Worm (Caenorhabditis elegans) whole organism, mixed stage, embryonic: ENCODE measurements around the gene nhr-147.

ENCODE experiments used
- M03D4.4 ChIP-seq: sonication (generic microtip); optimal IDR thresholded peaks from 2 replicates; lab custom pipeline; 2017; ENCODE audit warnings: mild to moderate bottlenecking, missing genetic modification characterization, missing compliant biosample characterization
- bed-3 ChIP-seq: fragments of 200-800 bp; sonication (Bioruptor generic); optimal IDR thresholded peaks from 3 replicates; lab custom pipeline; 2018; ENCODE audit warnings: mild to moderate bottlenecking, missing genetic modification characterization, moderate library complexity, missing compliant biosample characterization
- blmp-1 ChIP-seq: fragments of 150-350 bp; optimal IDR thresholded peaks from 2 replicates; lab custom pipeline; 2014; ENCODE audit warnings: missing biosample characterization, missing genetic modification characterization
- ceh-39 ChIP-seq: fragments of 150-350 bp; optimal IDR thresholded peaks from 2 replicates; lab custom pipeline; 2014; ENCODE audit warnings: missing biosample characterization, missing genetic modification characterization
- ceh-43 ChIP-seq: fragments of 200-800 bp; sonication (Bioruptor generic); optimal IDR thresholded peaks from 2 replicates; lab custom pipeline; 2018; ENCODE audit warnings: mild to moderate bottlenecking, missing genetic modification characterization, moderate library complexity, missing compliant biosample characterization
- ceh-83 ChIP-seq: fragments of 200-800 bp; sonication (Bioruptor generic); optimal IDR thresholded peaks from 2 replicates; lab custom pipeline; 2018; ENCODE audit warnings: mild to moderate bottlenecking, missing genetic modification characterization, missing compliant biosample characterization
- ces-1 ChIP-seq: fragments of 150-350 bp; optimal IDR thresholded peaks from 2 replicates; lab custom pipeline; 2014; ENCODE audit warnings: missing biosample characterization, missing genetic modification reagents, missing genetic modification characterization
- cnd-1 ChIP-seq: fragments of 200-800 bp; sonication (Bioruptor generic); optimal IDR thresholded peaks from 2 replicates; lab custom pipeline; 2018; ENCODE audit warnings: mild to moderate bottlenecking, missing genetic modification characterization, missing compliant biosample characterization
- elt-1 ChIP-seq: sonication (generic microtip); optimal IDR thresholded peaks from 2 replicates; lab custom pipeline; 2017; ENCODE audit warnings: missing genetic modification characterization, mild to moderate bottlenecking, missing compliant biosample characterization, antibody characterized with exemption, moderate library complexity, borderline replicate concordance; ENCODE audit not compliant: insufficient read depth
- elt-3 ChIP-seq: fragments of 150-350 bp; optimal IDR thresholded peaks from 2 replicates; lab custom pipeline; 2014; ENCODE audit warnings: missing biosample characterization, missing genetic modification characterization
- flh-1 ChIP-seq: fragments of 200-800 bp; sonication (Bioruptor generic); optimal IDR thresholded peaks from 2 replicates; lab custom pipeline; 2018; ENCODE audit warnings: mild to moderate bottlenecking, missing genetic modification characterization, moderate library complexity, missing compliant biosample characterization
- ham-2 ChIP-seq: fragments of 200-800 bp; sonication (Bioruptor generic); optimal IDR thresholded peaks from 2 replicates; lab custom pipeline; 2018; ENCODE audit warnings: mild to moderate bottlenecking, missing genetic modification characterization, missing compliant biosample characterization
- hlh-1 ChIP-seq: fragments of 150-350 bp; optimal IDR thresholded peaks from 2 replicates; lab custom pipeline; 2014; ENCODE audit warnings: missing biosample characterization, missing genetic modification reagents, missing genetic modification characterization
- lin-13 ChIP-seq: fragments of 150-350 bp; optimal IDR thresholded peaks from 2 replicates; lab custom pipeline; 2014; ENCODE audit warnings: missing biosample characterization, missing genetic modification characterization
- lin-32 ChIP-seq: fragments of 200-800 bp; sonication (Bioruptor generic); optimal IDR thresholded peaks from 2 replicates; lab custom pipeline; 2018; ENCODE audit warnings: mild to moderate bottlenecking, missing genetic modification characterization, missing compliant biosample characterization
- lsy-2 ChIP-seq: fragments of 150-350 bp; optimal IDR thresholded peaks from 2 replicates; lab custom pipeline; 2014; ENCODE audit warnings: missing biosample characterization, missing genetic modification characterization
- mab-5 ChIP-seq: fragments of 150-350 bp; optimal IDR thresholded peaks from 2 replicates; lab custom pipeline; 2014; ENCODE audit warnings: missing biosample characterization, missing genetic modification characterization
- mep-1 ChIP-seq: fragments of 150-350 bp; optimal IDR thresholded peaks from 2 replicates; lab custom pipeline; 2017; ENCODE audit warnings: missing biosample characterization, missing genetic modification reagents, missing genetic modification characterization, inconsistent platforms
- mls-2 ChIP-seq: sonication (generic microtip); optimal IDR thresholded peaks from 2 replicates; lab custom pipeline; 2016; ENCODE audit warnings: mild to moderate bottlenecking, missing genetic modification characterization, moderate library complexity, missing compliant biosample characterization
- nhr-2 ChIP-seq: fragments of 150-350 bp; optimal IDR thresholded peaks from 2 replicates; lab custom pipeline; 2014; ENCODE audit warnings: missing biosample characterization, missing genetic modification characterization
- nhr-237 ChIP-seq: fragments of 150-350 bp; optimal IDR thresholded peaks from 2 replicates; lab custom pipeline; 2014; ENCODE audit warnings: missing biosample characterization, missing genetic modification characterization
- nhr-28 ChIP-seq: fragments of 150-350 bp; optimal IDR thresholded peaks from 2 replicates; lab custom pipeline; 2014; ENCODE audit warnings: missing biosample characterization, missing genetic modification characterization
- nhr-76 ChIP-seq: sonication (generic microtip); optimal IDR thresholded peaks from 2 replicates; lab custom pipeline; 2017; ENCODE audit warnings: missing biosample characterization, missing genetic modification characterization
- pha-4 ChIP-seq: fragments of 150-350 bp; optimal IDR thresholded peaks from 2 replicates; lab custom pipeline; 2018; ENCODE audit warnings: missing biosample characterization, missing genetic modification reagents, missing genetic modification characterization
- sem-2 ChIP-seq: fragments of 200-800 bp; sonication (Bioruptor generic); optimal IDR thresholded peaks from 2 replicates; lab custom pipeline; 2018; ENCODE audit warnings: mild to moderate bottlenecking, missing genetic modification characterization, missing compliant biosample characterization
- snpc-4 ChIP-seq: fragments of 150-350 bp; optimal IDR thresholded peaks from 2 replicates; lab custom pipeline; 2014; ENCODE audit warnings: missing biosample characterization, missing genetic modification characterization
- sptf-1 ChIP-seq: sonication (generic microtip); optimal IDR thresholded peaks from 2 replicates; lab custom pipeline; 2017; ENCODE audit warnings: mild to moderate bottlenecking, missing genetic modification characterization, moderate library complexity, missing compliant biosample characterization
- tbx-8 ChIP-seq: fragments of 200-800 bp; sonication (Bioruptor generic); optimal IDR thresholded peaks from 2 replicates; lab custom pipeline; 2018; ENCODE audit warnings: mild to moderate bottlenecking, missing genetic modification characterization, moderate library complexity, missing compliant biosample characterization
- unc-120 ChIP-seq: sonication (generic microtip); optimal IDR thresholded peaks from 2 replicates; lab custom pipeline; 2017; ENCODE audit warnings: missing genetic modification characterization, missing compliant biosample characterization; ENCODE audit not compliant: poor library complexity, severe bottlenecking
- unc-39 ChIP-seq: fragments of 150-350 bp; optimal IDR thresholded peaks from 2 replicates; lab custom pipeline; 2014; ENCODE audit warnings: missing biosample characterization, missing genetic modification characterization
- zip-8 ChIP-seq: fragments of 150-350 bp; optimal IDR thresholded peaks from 2 replicates; lab custom pipeline; 2014; ENCODE audit warnings: missing biosample characterization, missing genetic modification characterization

nhr-147 gene

DNA sequence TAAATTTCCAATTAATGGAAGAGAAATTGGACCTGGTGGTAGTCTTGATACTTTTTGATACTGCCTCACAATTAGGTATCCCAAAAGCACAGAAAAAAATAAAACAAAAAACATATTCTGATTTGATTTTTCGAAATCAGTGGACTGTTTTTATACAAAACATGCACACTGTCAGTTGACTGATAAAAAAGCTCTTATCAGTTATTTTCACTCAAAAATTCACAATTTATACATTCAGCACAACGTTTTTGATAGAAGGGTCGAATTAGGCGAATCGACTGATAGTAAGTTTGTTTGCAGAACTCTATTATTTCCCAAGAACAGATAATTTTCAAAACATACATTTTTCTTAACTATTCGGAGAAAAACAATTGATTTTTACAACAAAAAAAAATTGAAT is 18.5 kb downstream of the nhr-147 start, which contains the start of gene cyp-35A2:
Gene cyp-35A2 (minus strand): TSS at position 124 of the 400 bp plus-strand sequence.
- TF ChIP-seq flh-1 (GFP tag; lab: Kevin White, UChicago) (no peak), unc-120 (tag; lab: Kevin White, UChicago) (no peak), hlh-1 (no peak), nhr-76 (tag; lab: Kevin White, UChicago) (no peak), lin-32 (GFP tag; lab: Kevin White, UChicago) (no peak), zip-8 (no peak), mep-1 (tag; lab: Kevin White, UChicago) (no peak), ceh-43 (no peak), elt-1 (tag; lab: Kevin White, UChicago) (no peak), elt-3 (tag; lab: Kevin White, UChicago) (no peak), lin-13 (no peak), nhr-28 (no peak), unc-39 (tag; lab: Kevin White, UChicago) (no peak), blmp-1 (tag; lab: Kevin White, UChicago) (no peak), nhr-2 (tag; lab: Kevin White, UChicago) (no peak)
- TF ChIP-seq, all 35 proteins: peak for 0

DNA sequence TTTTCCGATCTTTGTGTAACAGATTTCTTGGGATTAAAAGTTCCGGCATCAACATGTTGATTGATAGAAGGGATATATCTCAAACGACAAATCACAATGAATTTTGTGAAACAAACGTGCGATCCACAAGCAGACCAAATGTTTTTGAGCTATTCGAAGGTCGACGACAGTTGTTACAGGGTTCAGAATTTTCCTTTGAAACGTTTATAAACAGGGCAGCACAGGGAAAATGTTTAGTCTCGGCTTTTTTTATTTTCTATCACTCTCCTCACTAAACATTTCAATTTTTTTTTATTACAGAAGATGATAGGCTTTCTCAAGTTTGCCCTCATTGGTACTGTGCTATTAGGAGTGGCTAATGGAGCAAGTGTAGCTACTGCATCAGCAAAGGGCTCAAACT is 19.4 kb downstream of the nhr-147 start, which contains the start of gene exc-13:
Gene exc-13 (plus strand): TSS at position 301 of the 400 bp plus-strand sequence.
- TF ChIP-seq sem-2 (no peak), pha-4 (tag; lab: Kevin White, UChicago) (no peak), blmp-1 (tag; lab: Kevin White, UChicago) (no peak), elt-1 (tag; lab: Kevin White, UChicago) (no peak), ceh-83 (GFP tag; lab: Kevin White, UChicago) (no peak), mep-1 (tag; lab: Kevin White, UChicago) (no peak), snpc-4 (tag; lab: Kevin White, UChicago) (no peak), nhr-2 (tag; lab: Kevin White, UChicago) (no peak), ces-1 (no peak), sptf-1 (tag; lab: Kevin White, UChicago) (no peak), mab-5 (tag; lab: Kevin White, UChicago) (no peak)

ce11 chrV:7369578-7369977 is 24.0 kb downstream of the nhr-147 start, which contains the start of gene srj-14:
TSS of gene srj-14 (plus strand) at chrV:7369708.
- TF ChIP-seq ceh-39 (tag; lab: Kevin White, UChicago), result no peak
- no peak for TF ChIP-seq snpc-4 (tag; lab: Kevin White, UChicago)
- no peak for TF ChIP-seq ham-2
- TF ChIP-seq lsy-2 (tag; lab: Kevin White, UChicago), result no peak
- TF ChIP-seq M03D4.4, result no peak
- no peak for TF ChIP-seq lin-32 (GFP tag; lab: Kevin White, UChicago)
- no peak for TF ChIP-seq lin-13
- TF ChIP-seq unc-39 (tag; lab: Kevin White, UChicago), result no peak
- no peak for TF ChIP-seq elt-1 (tag; lab: Kevin White, UChicago)
- no peak for TF ChIP-seq zip-8

DNA sequence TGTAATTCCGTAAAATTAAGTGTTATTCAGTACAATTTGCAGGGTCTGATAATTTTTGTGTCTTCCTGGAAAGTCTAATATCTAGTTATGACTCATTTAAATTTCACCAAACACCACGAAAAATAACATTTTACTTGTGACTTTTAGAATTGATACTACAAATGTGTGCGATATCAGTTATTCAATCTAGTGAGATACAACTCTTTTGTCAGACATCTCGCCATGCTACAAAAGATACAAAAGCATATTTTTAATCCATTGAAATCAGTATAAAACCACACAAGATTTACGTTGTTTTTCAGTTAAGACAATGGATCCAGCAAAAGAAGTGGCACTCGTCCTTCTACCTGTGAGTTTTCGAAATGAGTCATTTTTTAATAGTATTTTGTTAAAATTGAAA is 28.5 kb downstream of the nhr-147 start, which contains the start of gene srx-56:
Gene srx-56 (plus strand): TSS at position 301 of the 400 bp plus-strand sequence.
- TF ChIP-seq ceh-83 (GFP tag; lab: Kevin White, UChicago) (no peak), bed-3 (GFP tag; lab: Kevin White, UChicago) (no peak), cnd-1 (no peak), unc-39 (tag; lab: Kevin White, UChicago) (no peak), flh-1 (GFP tag; lab: Kevin White, UChicago) (no peak), nhr-28 (no peak), elt-1 (tag; lab: Kevin White, UChicago) (no peak), lin-32 (GFP tag; lab: Kevin White, UChicago) (no peak), mls-2 (tag; lab: Kevin White, UChicago) (no peak), tbx-8 (GFP tag; lab: Kevin White, UChicago) (no peak), hlh-1 (no peak), nhr-237 (tag; lab: Kevin White, UChicago) (no peak), sptf-1 (tag; lab: Kevin White, UChicago) (no peak), mep-1 (tag; lab: Kevin White, UChicago) (no peak), snpc-4 (tag; lab: Kevin White, UChicago) (no peak), nhr-76 (tag; lab: Kevin White, UChicago) (no peak), M03D4.4 (no peak), elt-3 (tag; lab: Kevin White, UChicago) (no peak)
